Worm (Caenorhabditis elegans) whole organism, L1 larva: Measurements from ENCODE around the gene F48F7.6.
A peak's percentile ranks its signal among the peaks of the same experiment; 100 is the strongest.

Experiments used
- C16A3.4 ChIP-seq: fragments of 150-350 bp; optimal IDR thresholded peaks from 2 replicates; lab custom pipeline; 2014; ENCODE audit warnings: missing biosample characterization, missing genetic modification characterization
- C34B4.2 ChIP-seq: sonication (generic microtip); optimal IDR thresholded peaks from 2 replicates; lab custom pipeline; 2017; ENCODE audit warnings: mild to moderate bottlenecking, missing genetic modification characterization, missing compliant biosample characterization
- F16B12.6 ChIP-seq: fragments of 150-350 bp; optimal IDR thresholded peaks from 2 replicates; lab custom pipeline; 2014; ENCODE audit warnings: missing biosample characterization, missing genetic modification characterization
- Y116A8C.19 ChIP-seq: sonication (generic microtip); optimal IDR thresholded peaks from 2 replicates; lab custom pipeline; 2016; ENCODE audit warnings: missing compliant biosample characterization, missing genetic modification characterization, borderline replicate concordance
- aha-1 ChIP-seq: fragments of 150-350 bp; optimal IDR thresholded peaks from 2 replicates; lab custom pipeline; 2014; ENCODE audit warnings: missing biosample characterization, missing genetic modification characterization
- ama-1 ChIP-seq: fragments of 150-350 bp; optimal IDR thresholded peaks from 2 replicates; lab custom pipeline; 2014
- ceh-8 ChIP-seq: fragments of 200-800 bp; sonication (Bioruptor generic); optimal IDR thresholded peaks from 2 replicates; lab custom pipeline; 2018; ENCODE audit warnings: mild to moderate bottlenecking, missing genetic modification characterization, moderate library complexity, missing compliant biosample characterization
- ceh-82 ChIP-seq, 3 experiments: fragments of 150-350 bp in 1 of 3; sonication (generic microtip) in 2 of 3; optimal IDR thresholded peaks; 2 replicates each; lab custom pipeline; 2014 to 2017; ENCODE audit warnings: missing biosample characterization in 3 of 3, missing genetic modification characterization in 3 of 3
- ceh-90 ChIP-seq: sonication (generic microtip); optimal IDR thresholded peaks from 2 replicates; lab custom pipeline; 2016; ENCODE audit warnings: missing genetic modification characterization, missing compliant biosample characterization
- ces-1 ChIP-seq: fragments of 150-350 bp; optimal IDR thresholded peaks from 2 replicates; lab custom pipeline; 2014; ENCODE audit warnings: missing biosample characterization, missing genetic modification reagents, missing genetic modification characterization
- dsc-1 ChIP-seq: sonication (generic microtip); optimal IDR thresholded peaks from 2 replicates; lab custom pipeline; 2016; ENCODE audit warnings: mild to moderate bottlenecking, missing genetic modification characterization, missing compliant biosample characterization
- efl-3 ChIP-seq: fragments of 200-800 bp; sonication (Bioruptor generic); optimal IDR thresholded peaks from 2 replicates; lab custom pipeline; 2018; ENCODE audit warnings: mild to moderate bottlenecking, missing genetic modification characterization, missing compliant biosample characterization
- egl-13 ChIP-seq: sonication (generic microtip); optimal IDR thresholded peaks from 2 replicates; lab custom pipeline; 2016; ENCODE audit warnings: missing genotype, missing genetic modification reagents, missing genetic modification characterization, missing compliant biosample characterization
- elt-2 ChIP-seq: sonication (generic microtip); optimal IDR thresholded peaks from 2 replicates; lab custom pipeline; 2016; ENCODE audit warnings: missing genetic modification characterization, mild to moderate bottlenecking, inconsistent platforms, missing compliant biosample characterization, missing genetic modification reagents
- elt-3 ChIP-seq, 6 experiments: fragments of 150-350 bp in 1 of 6; sonication (generic microtip); optimal IDR thresholded peaks; 2 replicates each; lab custom pipeline; 2017 to 2018; ENCODE audit warnings: missing biosample characterization in 6 of 6, missing genetic modification characterization in 6 of 6, inconsistent platforms in 1 of 6
- ets-5 ChIP-seq: fragments of 200-800 bp; sonication (Bioruptor generic); IDR thresholded peaks from 2 replicates; pipeline ENCODE4 v1.3.6; 2022; ENCODE audit warnings: missing genetic modification characterization, missing compliant biosample characterization
- fkh-10 ChIP-seq: sonication (generic microtip); optimal IDR thresholded peaks from 2 replicates; lab custom pipeline; 2017; ENCODE audit warnings: missing biosample characterization, missing genetic modification reagents, missing genetic modification characterization
- fkh-4 ChIP-seq: sonication (generic microtip); optimal IDR thresholded peaks from 2 replicates; lab custom pipeline; 2016; ENCODE audit warnings: missing compliant biosample characterization, missing genetic modification characterization, borderline replicate concordance
- fos-1 ChIP-seq: fragments of 150-350 bp; optimal IDR thresholded peaks from 2 replicates; lab custom pipeline; 2014; ENCODE audit warnings: missing biosample characterization, missing genetic modification characterization
- grh-1 ChIP-seq: fragments of 200-800 bp; sonication (Bioruptor generic); IDR thresholded peaks from 2 replicates; pipeline ENCODE4 v1.3.6; 2022; ENCODE audit warnings: missing genetic modification reagents, missing genetic modification characterization, missing compliant biosample characterization
- hpl-2 ChIP-seq: fragments of 150-350 bp; optimal IDR thresholded peaks from 2 replicates; lab custom pipeline; 2014; ENCODE audit warnings: missing biosample characterization, missing genetic modification reagents, missing genetic modification characterization
- lin-13 ChIP-seq: fragments of 150-350 bp; optimal IDR thresholded peaks from 2 replicates; lab custom pipeline; 2014; ENCODE audit warnings: missing biosample characterization, missing genetic modification reagents, missing genetic modification characterization
- lin-14 ChIP-seq: fragments of 200-800 bp; sonication (Bioruptor generic); optimal IDR thresholded peaks from 2 replicates; lab custom pipeline; 2018; ENCODE audit warnings: mild to moderate bottlenecking, missing genetic modification characterization, moderate library complexity, missing compliant biosample characterization
- lin-15B ChIP-seq: fragments of 150-350 bp; sonication (generic microtip); optimal IDR thresholded peaks from 3 replicates; lab custom pipeline; 2014; ENCODE audit warnings: missing biosample characterization, missing genetic modification characterization
- lin-39 ChIP-seq: fragments of 150-350 bp; optimal IDR thresholded peaks from 2 replicates; lab custom pipeline; 2014; ENCODE audit warnings: missing biosample characterization, missing genetic modification reagents, missing genetic modification characterization
- lir-3 ChIP-seq: sonication (generic microtip); optimal IDR thresholded peaks from 2 replicates; lab custom pipeline; 2016; ENCODE audit warnings: mild to moderate bottlenecking, missing genetic modification characterization, moderate library complexity, missing compliant biosample characterization; ENCODE audit not compliant: poor library complexity
- lsy-2 ChIP-seq, 2 experiments: fragments of 150-350 bp; optimal IDR thresholded peaks; 2 replicates each; lab custom pipeline; 2014; ENCODE audit warnings: missing biosample characterization in 2 of 2, missing genetic modification characterization in 2 of 2
- mdl-1 ChIP-seq, 2 experiments: fragments of 150-350 bp; optimal IDR thresholded peaks; 2 replicates each; lab custom pipeline; 2014 to 2017; ENCODE audit warnings: missing biosample characterization in 2 of 2, missing genetic modification characterization in 2 of 2, inconsistent platforms in 1 of 2
- mep-1 ChIP-seq: fragments of 150-350 bp; optimal IDR thresholded peaks from 2 replicates; lab custom pipeline; 2014; ENCODE audit warnings: missing biosample characterization, missing genetic modification characterization
- nhr-19 ChIP-seq: fragments of 200-800 bp; sonication (Bioruptor generic); conservative IDR thresholded peaks from 2 replicates; pipeline ENCODE4 v1.3.6; 2022; ENCODE audit warnings: missing genetic modification characterization, missing compliant biosample characterization
- nhr-47 ChIP-seq: sonication (generic microtip); optimal IDR thresholded peaks from 2 replicates; lab custom pipeline; 2016; ENCODE audit warnings: mild to moderate bottlenecking, missing genetic modification characterization, moderate library complexity, missing compliant biosample characterization
- nhr-71 ChIP-seq: sonication (generic microtip); optimal IDR thresholded peaks from 2 replicates; lab custom pipeline; 2016; ENCODE audit warnings: mild to moderate bottlenecking, missing genetic modification characterization, moderate library complexity, missing compliant biosample characterization
- nhr-76 ChIP-seq: sonication (generic microtip); optimal IDR thresholded peaks from 2 replicates; lab custom pipeline; 2017; ENCODE audit warnings: missing biosample characterization, missing genetic modification characterization
- nhr-77 ChIP-seq: fragments of 150-350 bp; optimal IDR thresholded peaks from 2 replicates; lab custom pipeline; 2014; ENCODE audit warnings: missing biosample characterization, missing genetic modification characterization
- nhr-85 ChIP-seq: sonication (generic microtip); peaks from one replicate; lab custom pipeline; 2016; ENCODE audit warnings: missing genetic modification characterization, inconsistent platforms, missing compliant biosample characterization
- nhr-90 ChIP-seq: sonication (generic microtip); optimal IDR thresholded peaks from 2 replicates; lab custom pipeline; 2016; ENCODE audit warnings: mild to moderate bottlenecking, missing genetic modification characterization, missing compliant biosample characterization; ENCODE audit not compliant: poor library complexity
- skn-1 ChIP-seq: fragments of 150-350 bp; optimal IDR thresholded peaks from 2 replicates; lab custom pipeline; 2014; ENCODE audit warnings: missing biosample characterization, missing genetic modification characterization
- snpc-4 ChIP-seq: fragments of 150-350 bp; optimal IDR thresholded peaks from 2 replicates; lab custom pipeline; 2014; ENCODE audit warnings: missing biosample characterization, missing genetic modification characterization
- snu-23 ChIP-seq: sonication (generic microtip); optimal IDR thresholded peaks from 2 replicates; lab custom pipeline; 2016; ENCODE audit warnings: missing genetic modification characterization, missing compliant biosample characterization
- sox-4 ChIP-seq: sonication (generic microtip); optimal IDR thresholded peaks from 2 replicates; lab custom pipeline; 2016; ENCODE audit warnings: missing genetic modification characterization, missing compliant biosample characterization
- sptf-1 ChIP-seq: fragments of 150-350 bp; optimal IDR thresholded peaks from 2 replicates; lab custom pipeline; 2014; ENCODE audit warnings: missing biosample characterization, missing genetic modification characterization
- sup-37 ChIP-seq: fragments of 200-800 bp; sonication (Bioruptor generic); optimal IDR thresholded peaks from 2 replicates; lab custom pipeline; 2018; ENCODE audit warnings: mild to moderate bottlenecking, missing genetic modification characterization, missing compliant biosample characterization
- swsn-7 ChIP-seq: sonication (generic microtip); optimal IDR thresholded peaks from 2 replicates; lab custom pipeline; 2016; ENCODE audit warnings: missing genetic modification characterization, missing compliant biosample characterization
- tbx-2 ChIP-seq: sonication (generic microtip); optimal IDR thresholded peaks from 2 replicates; lab custom pipeline; 2016; ENCODE audit warnings: missing genetic modification characterization, missing compliant biosample characterization
- unc-30 ChIP-seq: sonication (generic microtip); optimal IDR thresholded peaks from 2 replicates; lab custom pipeline; 2017; ENCODE audit warnings: missing biosample characterization, missing genetic modification characterization
- unc-62 ChIP-seq: fragments of 150-350 bp; optimal IDR thresholded peaks from 2 replicates; lab custom pipeline; 2014; ENCODE audit warnings: missing biosample characterization, missing genetic modification reagents, missing genetic modification characterization
- unc-98 ChIP-seq: fragments of 200-800 bp; sonication (Bioruptor generic); IDR thresholded peaks from 2 replicates; pipeline ENCODE4 v1.3.6; 2022; ENCODE audit warnings: missing genetic modification characterization, missing compliant biosample characterization
- xbp-1 ChIP-seq: sonication (generic microtip); optimal IDR thresholded peaks from 2 replicates; lab custom pipeline; 2016; ENCODE audit warnings: missing genetic modification characterization, missing compliant biosample characterization

The F48F7.6 gene

DNA sequence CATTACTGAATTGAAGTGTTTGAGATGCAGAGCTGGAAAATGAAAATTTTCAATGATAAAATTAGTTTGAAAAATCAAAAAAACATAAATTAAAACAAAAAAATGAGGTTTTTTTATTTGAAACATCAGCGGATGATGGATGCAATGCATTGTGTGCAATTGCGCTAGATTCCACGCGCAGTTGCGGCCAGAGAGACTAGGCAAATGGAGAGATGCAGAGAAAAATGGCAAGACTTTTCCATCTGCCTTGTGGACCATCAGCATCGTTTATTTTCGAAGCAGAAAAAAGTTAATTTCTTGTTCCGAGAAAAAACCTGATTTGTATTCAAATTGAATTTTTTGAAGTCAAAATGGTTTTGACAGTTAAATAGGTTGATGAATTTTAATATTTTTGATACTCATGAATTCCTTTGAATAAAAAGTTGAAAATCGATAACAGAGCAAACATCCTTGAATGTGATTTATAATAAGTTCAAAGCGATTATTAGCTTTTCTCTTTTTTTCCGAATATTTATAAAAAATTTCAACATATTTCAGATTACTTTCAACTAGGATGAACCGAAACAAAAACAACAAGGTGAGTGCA, 18.3 kb downstream of the F48F7.6 start, which contains the start of the genes C31E10.5 and C31E10.6 (continued):
- TF ChIP-seq fkh-10, result no peak
- peak; percentile 77 for TF ChIP-seq nhr-85
- TF ChIP-seq nhr-19 (GFP tag; lab: Robert Waterston, UW), result peak; percentile 53
- peak; percentile 96 for TF ChIP-seq F16B12.6 (tag; lab: Kevin White, UChicago)
- no peak for TF ChIP-seq lin-15B (tag; lab: Kevin White, UChicago)
- peak; percentile 39 to 74 for TF ChIP-seq lsy-2 (tag; optimal IDR thresholded peaks at IDR 0.05; lab: Kevin White, UChicago)
- no peak for TF ChIP-seq grh-1 (GFP tag; lab: Robert Waterston, UW)
- peak in 1 of 6 experiments; percentile 7 for TF ChIP-seq elt-3 (tag; optimal IDR thresholded peaks at IDR 0.05; lab: Kevin White, UChicago)
- TF ChIP-seq xbp-1 (tag; lab: Kevin White, UChicago), result peak; percentile 44
- TF ChIP-seq elt-2 (tag; lab: Kevin White, UChicago), result no peak
- TF ChIP-seq lin-39 (tag; lab: Kevin White, UChicago), result no peak
- TF ChIP-seq ceh-90 (tag; lab: Kevin White, UChicago), result no peak
- TF ChIP-seq hpl-2 (GFP tag; lab: Kevin White, UChicago), result no peak
- no peak for TF ChIP-seq lir-3 (tag; lab: Kevin White, UChicago)
- no peak for TF ChIP-seq C34B4.2 (tag; lab: Kevin White, UChicago)
- no peak for TF ChIP-seq ces-1 (GFP tag; lab: Kevin White, UChicago)
- peak; percentile 73 for TF ChIP-seq snu-23
- TF ChIP-seq sptf-1, result no peak
- no peak for TF ChIP-seq efl-3
- TF ChIP-seq fkh-4, result no peak
- no peak for TF ChIP-seq unc-30 (tag; lab: Kevin White, UChicago)
- peak; percentile 72 for TF ChIP-seq nhr-47 (tag; lab: Kevin White, UChicago)
- no peak for TF ChIP-seq unc-62
- no peak for TF ChIP-seq egl-13
- TF ChIP-seq lin-13 (GFP tag; lab: Kevin White, UChicago), result no peak
- peak; percentile 68 for TF ChIP-seq C16A3.4 (tag; lab: Kevin White, UChicago)
- TF ChIP-seq nhr-71 (tag; lab: Kevin White, UChicago), result peak; percentile 73
- no peak for TF ChIP-seq sox-4
- peak; percentile 47 for TF ChIP-seq dsc-1 (tag; lab: Kevin White, UChicago)
- TF ChIP-seq ets-5 (GFP tag; lab: Robert Waterston, UW), result no peak
- TF ChIP-seq lin-14 (GFP tag; lab: Kevin White, UChicago), result no peak
- TF ChIP-seq fos-1 (tag; lab: Kevin White, UChicago), result peak; percentile 4
- peak; percentile 64 for TF ChIP-seq tbx-2 (tag; lab: Kevin White, UChicago)
- TF ChIP-seq mep-1 (tag; lab: Kevin White, UChicago), result peak; percentile 79
- TF ChIP-seq mdl-1 (tag; optimal IDR thresholded peaks at IDR 0.05; lab: Kevin White, UChicago), result peak in 1 of 2 experiments; percentile 28
- TF ChIP-seq aha-1 (tag; lab: Kevin White, UChicago), result no peak
- TF ChIP-seq nhr-76, result no peak
- no peak for TF ChIP-seq nhr-77
- peak; percentile 52 for TF ChIP-seq swsn-7 (tag; lab: Kevin White, UChicago)
- peak; percentile 49 for TF ChIP-seq skn-1
- TF ChIP-seq unc-98 (GFP tag; lab: Robert Waterston, UW), result no peak
- peak; percentile 20 for TF ChIP-seq snpc-4
- no peak for TF ChIP-seq sup-37
- peak; percentile 26 to 61 (median 55) for TF ChIP-seq ceh-82 (tag; optimal IDR thresholded peaks at IDR 0.05; lab: Kevin White, UChicago)
- TF ChIP-seq Y116A8C.19 (tag; lab: Kevin White, UChicago), result no peak
- peak; percentile 53 for TF ChIP-seq nhr-90 (tag; lab: Kevin White, UChicago)
- TF ChIP-seq ama-1, result no peak
- TF ChIP-seq ceh-8 (GFP tag; lab: Kevin White, UChicago), result no peak
